Worm (Caenorhabditis elegans): ENCODE measurements around the gene C28H8.2.
A peak's percentile ranks its signal among the peaks of the same experiment; 100 is the strongest.

The C28H8.2 gene

ce11 chrIII:5922236-5922635 lies 2.1 kb downstream of the C28H8.2 start (continued):
- TF ChIP-seq madf-9 (GFP tag; conservative IDR thresholded peaks at IDR 0.05), result no peak
- no peak for TF ChIP-seq set-16 (GFP tag; IDR thresholded peaks at IDR 0.05)
- 0 out of 2 replicates have a peak, but pooled peaks have one; percentile 24 for TF ChIP-seq php-3 (GFP tag; IDR thresholded peaks at IDR 0.05)
- no peak for TF ChIP-seq ceh-32 (tag; optimal IDR thresholded peaks at IDR 0.05; ENCODE audit: poor library complexity)
- TF ChIP-seq mep-1 (tag; optimal IDR thresholded peaks at IDR 0.05), result no peak
- TF ChIP-seq snpc-1.2 (GFP tag; IDR thresholded peaks at IDR 0.05), result no peak
- no peak for TF ChIP-seq T26A8.4 (GFP tag; IDR thresholded peaks at IDR 0.05)

- TF ChIP-seq rbr-2 (tag; optimal IDR thresholded peaks at IDR 0.05) (peak; percentile 38), T20F7.1 (GFP tag; optimal IDR thresholded peaks at IDR 0.05) (peak; percentile 23), daf-16 (GFP tag; optimal IDR thresholded peaks at IDR 0.05) (no peak), daf-16 (tag; optimal IDR thresholded peaks at IDR 0.05) (peak; percentile 31), lin-38 (GFP tag; IDR thresholded peaks at IDR 0.05) (peak; percentile 88), nhr-6 (tag; optimal IDR thresholded peaks at IDR 0.05) (peak; percentile 12), ama-1 (optimal IDR thresholded peaks at IDR 0.05) (no peak), duxl-1 (tag; optimal IDR thresholded peaks at IDR 0.05; ENCODE audit: poor library complexity) (peak; percentile 15), ces-1 (GFP tag; optimal IDR thresholded peaks at IDR 0.05) (no peak), pha-4 (GFP tag; IDR thresholded peaks at IDR 0.05) (no peak), pha-4 (tag; optimal IDR thresholded peaks at IDR 0.05) (peak; percentile 51), aha-1 (tag) (peak; percentile 9), saeg-2 (GFP tag; IDR thresholded peaks at IDR 0.05) (no peak), mdl-1 (tag; optimal IDR thresholded peaks at IDR 0.05) (no peak), zip-11 (GFP tag; IDR thresholded peaks at IDR 0.05) (no peak), dpl-1 (GFP tag; optimal IDR thresholded peaks at IDR 0.05) (peak; percentile 65), dve-1 (tag; optimal IDR thresholded peaks at IDR 0.05; ENCODE audit: insufficient read depth) (peak; percentile 37), F10B5.3 (tag; optimal IDR thresholded peaks at IDR 0.05) (no peak), hmg-1.1 (GFP tag; IDR thresholded peaks at IDR 0.05) (0 out of 2 replicates have a peak, but pooled peaks have one; percentile 6), hif-1 (tag; optimal IDR thresholded peaks at IDR 0.05) (peak in 1 of 2 experiments; percentile 28), mep-1 (tag; optimal IDR thresholded peaks at IDR 0.05) (peak; percentile 38), mes-2 (tag; optimal IDR thresholded peaks at IDR 0.05; ENCODE audit: poor library complexity, severe bottlenecking) (no peak), pqm-1 (tag; optimal IDR thresholded peaks at IDR 0.05) (no peak), lsy-2 (tag; optimal IDR thresholded peaks at IDR 0.05) (peak in 1 of 2 experiments; percentile 84)
Observed at ce11 chrIII:5925724-5926123, 5.6 kb downstream of the C28H8.2 start, which contains the start of the genes dnc-2 and bcl-7. TSS of gene dnc-2 (minus strand) at chrIII:5925756. TSS of gene bcl-7 (plus strand) at chrIII:5926086.

ce11 chrIII:5930659-5931058 lies 10.5 kb downstream of the C28H8.2 start:
- TF ChIP-seq unc-39 (tag; optimal IDR thresholded peaks at IDR 0.05) (no peak), daf-16 (GFP tag; optimal IDR thresholded peaks at IDR 0.05) (peak in 1 of 2 experiments; percentile 19), daf-16 (tag; optimal IDR thresholded peaks at IDR 0.05) (no peak), hlh-30 (tag; optimal IDR thresholded peaks at IDR 0.05; ENCODE audit: insufficient read depth) (peak; percentile 14), aha-1 (tag) (no peak), lim-7 (GFP tag; IDR thresholded peaks at IDR 0.05) (no peak)

ce11 chrIII:5931433-5931994 lies 11.4 kb downstream of the C28H8.2 start, which contains the start of gene EGAP1.5:
TSS of gene EGAP1.5 (plus strand) at chrIII:5931721.
- TF ChIP-seq F49E8.2 (tag; optimal IDR thresholded peaks at IDR 0.05; ENCODE audit: borderline replicate concordance) (no peak), ztf-11 (tag; optimal IDR thresholded peaks at IDR 0.05) (no peak), ceh-28 (tag; optimal IDR thresholded peaks at IDR 0.05) (no peak), tag-97 (GFP tag; IDR thresholded peaks at IDR 0.05) (no peak), hlh-11 (tag; optimal IDR thresholded peaks at IDR 0.05) (peak; percentile 15), lin-29 (GFP tag; IDR thresholded peaks at IDR 0.05) (no peak), ceh-20 (GFP tag; IDR thresholded peaks at IDR 0.05) (no peak), dve-1 (tag; optimal IDR thresholded peaks at IDR 0.05; ENCODE audit: insufficient read depth) (no peak)
